Fruit fly (Drosophila melanogaster): ENCODE measurements around the gene CG32572.

CG32572 gene

dm6 chrX:16723203-16724173 lies 2.5 kb downstream of the CG32572 start (continued):
- TF ChIP-seq Aef1 (GFP tag; IDR thresholded peaks at IDR 0.05) (peak; percentile 42; the same call in 2 of the 3 replicates), schlank (tag; optimal IDR thresholded peaks at IDR 0.05) (peak; percentile 64), insv (GFP tag; optimal IDR thresholded peaks at IDR 0.05) (no peak), fru (optimal IDR thresholded peaks at IDR 0.05) (no peak), CG14860 (GFP tag; IDR thresholded peaks at IDR 0.05; ENCODE audit: partially characterized antibody) (no peak), pfk (GFP tag; optimal IDR thresholded peaks at IDR 0.05) (no peak), CG10321 (GFP tag; IDR thresholded peaks at IDR 0.05) (no peak), ranshi (GFP tag; IDR thresholded peaks at IDR 0.05) (no peak), CG7372 (GFP tag; IDR thresholded peaks at IDR 0.05) (no peak), CG31388 (GFP tag; optimal IDR thresholded peaks at IDR 0.05) (no peak), inv (GFP tag; IDR thresholded peaks at IDR 0.05; ENCODE audit: partially characterized antibody) (no peak), z (GFP tag; IDR thresholded peaks at IDR 0.05) (no peak), CG12942 (GFP tag; optimal IDR thresholded peaks at IDR 0.05) (peak; percentile 27), Fer2 (tag; optimal IDR thresholded peaks at IDR 0.05) (no peak), Doc3 (GFP tag; IDR thresholded peaks at IDR 0.05; ENCODE audit: partially characterized antibody) (no peak), mam (GFP tag; optimal IDR thresholded peaks at IDR 0.05) (peak; percentile 71), repo (GFP tag; optimal IDR thresholded peaks at IDR 0.05) (no peak), CG7786 (GFP tag; optimal IDR thresholded peaks at IDR 0.05) (peak; percentile 35), CG12744 (GFP tag; optimal IDR thresholded peaks at IDR 0.05) (peak; percentile 32), hbn (GFP tag; IDR thresholded peaks at IDR 0.05; ENCODE audit: partially characterized antibody) (no peak), Hand (GFP tag; optimal IDR thresholded peaks at IDR 0.05) (peak; percentile 56), trem (tag; optimal IDR thresholded peaks at IDR 0.05) (peak; percentile 13), usp (GFP tag; optimal IDR thresholded peaks at IDR 0.05) (no peak), CG1529 (GFP tag; optimal IDR thresholded peaks at IDR 0.05) (peak; percentile 67), CG31224 (GFP tag; IDR thresholded peaks at IDR 0.05) (peak; percentile 35), HLH3B (GFP tag; IDR thresholded peaks at IDR 0.05) (peak; percentile 54), CG7839 (tag; optimal IDR thresholded peaks at IDR 0.05) (peak; percentile 73), Sox100B (GFP tag; optimal IDR thresholded peaks at IDR 0.05) (peak; percentile 65), CG7357 (GFP tag; IDR thresholded peaks at IDR 0.05) (peak; percentile 54; the same call in 2 of the 3 replicates), Neu2 (GFP tag; optimal IDR thresholded peaks at IDR 0.05; ENCODE audit: borderline replicate concordance) (no peak), gce (GFP tag; IDR thresholded peaks at IDR 0.05) (no peak), mld (GFP tag; IDR thresholded peaks at IDR 0.05; ENCODE audit: partially characterized antibody) (no peak), cg (GFP tag; optimal IDR thresholded peaks at IDR 0.05) (peak; percentile 56), amos (GFP tag; IDR thresholded peaks at IDR 0.05; ENCODE audit: partially characterized antibody) (no peak; the same call in 1 of the 2 replicates), CG34224 (GFP tag; IDR thresholded peaks at IDR 0.05; ENCODE audit: partially characterized antibody) (0 out of 3 replicates have a peak, but pooled peaks have one; percentile 17), CG10366 (GFP tag; IDR thresholded peaks at IDR 0.05) (peak; percentile 67), tgo (GFP tag; IDR thresholded peaks at IDR 0.05) (peak; percentile 69), CG3281 (GFP tag; optimal IDR thresholded peaks at IDR 0.05) (peak; percentile 52), gsb-n (tag; optimal IDR thresholded peaks at IDR 0.05) (peak; percentile 78), CG10565 (GFP tag; optimal IDR thresholded peaks at IDR 0.05) (no peak), D19B (GFP tag; optimal IDR thresholded peaks at IDR 0.05) (peak; percentile 72), Doc2 (GFP tag; IDR thresholded peaks at IDR 0.05) (no peak), vfl (GFP tag; optimal IDR thresholded peaks at IDR 0.05) (peak; percentile 37), btn (GFP tag; optimal IDR thresholded peaks at IDR 0.05) (no peak), nom (GFP tag; optimal IDR thresholded peaks at IDR 0.05) (peak; percentile 90), chm (GFP tag; IDR thresholded peaks at IDR 0.05) (no peak), Opbp (GFP tag; IDR thresholded peaks at IDR 0.05; ENCODE audit: partially characterized antibody) (no peak), bsh (GFP tag; optimal IDR thresholded peaks at IDR 0.05) (peak in 1 of 2 experiments; percentile 81)
